Worm (Caenorhabditis elegans): ENCODE data around the gene ZK354.3.

DNA sequence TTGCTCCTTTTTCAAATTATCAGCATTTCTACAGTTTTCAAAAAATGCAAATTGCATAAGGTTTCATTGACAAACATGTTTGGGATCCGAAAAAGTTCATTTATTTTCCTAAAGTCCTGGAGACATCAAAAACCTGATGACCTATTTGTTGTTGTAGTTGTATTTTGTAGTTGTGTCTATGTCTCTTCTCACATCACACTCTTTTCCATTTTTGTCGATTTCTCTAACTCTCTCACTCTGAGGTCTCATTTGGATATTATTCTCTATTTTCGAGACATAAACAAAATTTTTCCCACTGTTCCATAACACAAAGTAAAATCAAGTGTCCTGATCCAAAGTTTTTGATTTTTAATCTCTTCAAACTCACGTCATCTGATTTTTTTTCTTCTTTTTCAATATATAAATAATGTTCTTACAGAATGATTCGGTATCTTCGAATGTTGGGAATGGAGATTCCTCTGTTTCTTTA is 9.0 kb downstream of the ZK354.3 start, which contains the start of gene slc-46A:
- no peak for TF ChIP-seq W03F9.2 (tag; optimal IDR thresholded peaks at IDR 0.05)
- no peak for TF ChIP-seq him-1 (tag; optimal IDR thresholded peaks at IDR 0.05)
- TF ChIP-seq dao-5 (tag; optimal IDR thresholded peaks at IDR 0.05), result no peak

Measured in whole organism, L4/young adult.